Worm (Caenorhabditis elegans): ENCODE measurements around the gene swt-3.
"Not testable (repeated sequence)": the region's sequence is repeated elsewhere in the genome, so short reads cannot be mapped to it uniquely, and the experiment has no call there.

- TF ChIP-seq pha-4, nhr-12 (tag; optimal IDR thresholded peaks at IDR 0.05): not testable (repeated sequence)
These were observed 28.7 kb downstream of the swt-3 start, which contains the start of gene T25B9.2 for ce11 chrIV:10751740-10752139.

Data from whole organism, mixed stage, embryonic.